Worm (Caenorhabditis elegans) whole organism, dauer: Measurements from ENCODE around the gene F55A11.8.

Experiments
- unc-62 ChIP-seq: sonication (generic microtip); optimal IDR thresholded peaks from 2 replicates; lab custom pipeline; 2017; ENCODE audit warnings: missing biosample characterization, missing genetic modification reagents, missing genetic modification characterization

F55A11.8 gene

ce11 chrV:11787742-11788238, at the start of gene F55A11.8:
F55A11.8 (plus strand) TSS chrV:11788188.
- TF ChIP-seq unc-62 (GFP tag; lab: Kevin White, UChicago): no peak

- no peak for TF ChIP-seq unc-62 (GFP tag; lab: Kevin White, UChicago)
These were observed 48.2 kb upstream of the F55A11.8 start, which contains the start of gene T04F3.1 for ce11 chrV:11739820-11740219. T04F3.1 (plus strand) TSS chrV:11740065.

DNA sequence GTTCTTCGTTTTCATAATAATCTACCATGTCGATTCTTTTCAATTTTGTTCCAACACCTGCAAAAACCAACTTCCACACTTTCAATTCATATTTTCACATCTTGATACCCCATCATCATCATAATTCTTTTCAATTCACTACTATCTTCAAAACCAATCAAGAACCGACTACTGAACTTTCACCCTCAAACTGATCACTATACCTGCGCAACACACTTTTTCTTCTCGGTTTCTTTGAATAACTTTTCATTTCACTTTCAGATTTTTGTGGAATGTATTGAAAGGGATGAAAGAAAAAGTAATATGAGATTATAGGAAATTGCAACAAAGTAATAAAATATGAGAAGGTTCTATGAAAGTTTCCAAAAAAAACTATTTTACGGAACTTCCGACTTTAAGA, 46.9 kb upstream of the F55A11.8 start:
- no peak for TF ChIP-seq unc-62 (GFP tag; lab: Kevin White, UChicago)

DNA sequence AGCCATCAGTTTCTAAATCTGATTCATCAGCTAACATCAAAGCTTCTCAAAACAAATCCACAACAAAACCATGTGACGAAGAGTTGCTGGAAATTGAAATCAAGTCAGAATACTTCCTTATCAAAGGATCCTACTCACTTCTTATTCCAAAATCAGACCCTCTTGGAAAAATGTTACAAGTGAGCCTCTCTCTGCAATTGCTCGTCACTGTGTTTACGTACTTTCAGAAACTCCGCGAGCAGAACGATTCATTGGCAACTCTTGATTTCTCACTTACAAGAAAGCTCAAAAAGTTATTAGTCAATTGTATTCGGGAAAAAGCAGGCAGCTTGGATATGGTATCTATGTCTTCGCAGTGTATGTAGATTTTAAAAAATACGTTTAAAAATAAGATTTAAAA, 36.5 kb upstream of the F55A11.8 start:
- no peak for TF ChIP-seq unc-62 (GFP tag; lab: Kevin White, UChicago)

- no peak for TF ChIP-seq unc-62 (GFP tag; lab: Kevin White, UChicago)
These were observed 32.1 kb upstream of the F55A11.8 start for ce11 chrV:11755848-11756247.

- TF ChIP-seq unc-62 (GFP tag; lab: Kevin White, UChicago): no peak
These were observed 30.6 kb upstream of the F55A11.8 start, which contains the start of gene smoc-1 for ce11 chrV:11757358-11757757. smoc-1 (plus strand) TSS chrV:11757658.

- TF ChIP-seq unc-62 (GFP tag; lab: Kevin White, UChicago): no peak
These were observed 29.4 kb upstream of the F55A11.8 start, which contains the start of gene T04F3.3 for ce11 chrV:11758635-11759034. T04F3.3 (plus strand) TSS chrV:11758935.

DNA sequence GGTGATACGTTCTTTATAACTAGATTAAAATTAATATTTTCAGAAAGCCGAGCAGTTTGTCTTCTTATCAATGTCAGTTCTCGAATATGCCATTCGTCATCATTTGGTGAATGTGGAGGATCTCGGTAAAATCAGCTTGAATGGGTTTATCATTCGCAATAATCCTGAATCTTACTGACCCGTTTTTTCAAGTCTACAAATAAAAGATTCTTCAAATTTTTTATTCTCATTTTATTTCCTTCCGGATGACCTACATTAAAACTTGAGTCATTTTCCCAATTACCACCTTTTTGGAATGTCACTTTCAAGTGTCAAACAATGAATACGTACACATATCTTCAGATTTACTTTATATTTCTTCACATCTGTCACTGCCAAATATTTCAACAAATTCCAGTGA, 27.6 kb upstream of the F55A11.8 start, which contains the start of gene T04F3.5:
TSS of gene T04F3.5 (plus strand) at position 301 of the 400 bp plus-strand sequence.
- no peak for TF ChIP-seq unc-62 (GFP tag; lab: Kevin White, UChicago)

- TF ChIP-seq unc-62 (GFP tag; lab: Kevin White, UChicago): no peak
These were observed 25.1 kb upstream of the F55A11.8 start, which contains the start of gene T04F3.4 for ce11 chrV:11762863-11763262. T04F3.4 (minus strand) TSS chrV:11763049.

- no peak for TF ChIP-seq unc-62 (GFP tag; lab: Kevin White, UChicago)
These were observed 23.5 kb upstream of the F55A11.8 start, which contains the start of the genes F55A11.1 and syx-5 for ce11 chrV:11764373-11764954. F55A11.1 (minus strand) TSS chrV:11764385. syx-5 (plus strand) TSS chrV:11764904.

DNA sequence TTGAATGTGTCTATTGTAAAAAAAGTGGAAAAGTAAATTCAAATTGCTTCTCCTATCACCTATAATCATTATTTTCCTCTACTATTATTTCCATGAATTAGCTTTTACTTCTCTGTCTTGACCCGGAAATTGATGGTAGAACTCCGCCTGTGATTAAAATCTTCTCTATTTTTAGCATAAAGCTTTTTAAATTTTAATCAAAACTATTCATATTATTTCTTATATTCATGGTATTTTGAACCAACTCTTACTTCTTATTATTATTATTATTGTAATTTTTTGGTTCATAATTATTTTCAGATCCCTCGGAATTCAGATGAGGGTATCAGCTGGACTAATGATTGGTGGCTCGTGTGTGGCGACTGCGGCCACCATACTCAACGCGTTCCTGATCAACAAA, 21.0 kb upstream of the F55A11.8 start, which contains the start of gene sel-11:
TSS of gene sel-11 (plus strand) at position 301 of the 400 bp plus-strand sequence.
- TF ChIP-seq unc-62 (GFP tag; lab: Kevin White, UChicago): no peak

DNA sequence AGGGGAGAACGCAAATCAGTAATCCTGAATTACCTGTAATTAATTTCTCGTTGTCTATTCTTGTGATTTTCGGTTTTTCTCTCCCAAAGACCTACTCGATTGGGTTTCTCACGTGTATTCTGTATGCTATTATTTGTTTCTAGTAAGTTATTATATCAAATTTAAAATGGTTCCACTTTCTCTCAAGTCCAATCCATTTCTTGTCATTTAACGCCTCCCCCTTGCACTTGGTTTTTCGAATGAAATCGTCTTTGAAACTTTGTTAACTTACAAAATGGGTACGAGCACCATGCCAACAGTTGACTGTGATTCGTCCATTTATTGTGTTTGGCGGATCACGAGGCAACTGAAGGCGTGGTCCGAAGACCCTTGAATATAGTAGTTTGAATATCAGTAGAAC, 18.3 kb upstream of the F55A11.8 start:
- no peak for TF ChIP-seq unc-62 (GFP tag; lab: Kevin White, UChicago)

- no peak for TF ChIP-seq unc-62 (GFP tag; lab: Kevin White, UChicago)
These were observed 17.9 kb upstream of the F55A11.8 start, which contains the start of gene F55A11.4 for ce11 chrV:11770053-11770517. F55A11.4 (plus strand) TSS chrV:11770467.

DNA sequence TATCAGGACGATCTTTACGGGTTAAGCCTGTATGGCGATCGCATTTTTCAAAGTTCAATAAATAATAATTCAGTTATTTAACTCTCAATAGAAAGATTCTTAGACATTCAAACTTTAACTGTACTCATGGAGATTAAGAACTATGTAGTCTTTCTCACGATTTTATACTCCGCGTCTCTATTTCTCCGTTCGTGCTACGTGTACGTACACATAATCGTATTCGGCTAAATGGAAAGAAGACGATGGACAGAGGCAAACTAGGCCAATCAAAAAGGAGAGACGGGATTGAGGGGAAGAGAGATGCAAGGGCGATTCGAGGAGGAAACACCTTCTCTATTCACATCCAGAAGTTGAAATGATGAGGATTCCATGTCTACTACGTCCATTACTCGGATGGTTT, 14.6 kb upstream of the F55A11.8 start, which contains the start of gene bus-18:
TSS of gene bus-18 (plus strand) at position 301 of the 400 bp plus-strand sequence.
- TF ChIP-seq unc-62 (GFP tag; lab: Kevin White, UChicago): no peak

ce11 chrV:11773934-11774333, 14.1 kb upstream of the F55A11.8 start:
- TF ChIP-seq unc-62 (GFP tag; lab: Kevin White, UChicago): no peak

- TF ChIP-seq unc-62 (GFP tag; lab: Kevin White, UChicago): no peak
These were observed 11.4 kb upstream of the F55A11.8 start, which contains the start of gene F55A11.6 for ce11 chrV:11776538-11776937. F55A11.6 (plus strand) TSS chrV:11776838.
